Worm (Caenorhabditis elegans) whole organism, L4/young adult: ENCODE data around the gene gmpr-1.

Source experiments
- W03F9.2 ChIP-seq: fragments of 150-350 bp; optimal IDR thresholded peaks from 2 replicates; lab custom pipeline; 2014; ENCODE audit warnings: missing biosample characterization, missing genetic modification characterization
- dao-5 ChIP-seq: sonication (generic microtip); optimal IDR thresholded peaks from 2 replicates; lab custom pipeline; 2016; ENCODE audit warnings: missing genotype, missing genetic modification characterization, moderate library complexity, missing compliant biosample characterization
- him-1 ChIP-seq: sonication (generic microtip); optimal IDR thresholded peaks from 2 replicates; lab custom pipeline; 2016; ENCODE audit warnings: missing genotype, missing genetic modification reagents, missing genetic modification characterization, missing compliant biosample characterization

The gmpr-1 gene

ce11 chrV:4371309-4371933 lies at the start of gene gmpr-1, which contains the start of gene fipp-1:
Gene gmpr-1 (minus strand): TSS chrV:4371383.
Gene fipp-1 (plus strand): TSS chrV:4371807.
- TF ChIP-seq W03F9.2 (tag; lab: Kevin White, UChicago) (peak; percentile 6), him-1 (tag; lab: Kevin White, UChicago) (no peak), dao-5 (tag; lab: Kevin White, UChicago) (no peak)

ce11 chrV:4419767-4420322 lies 48.7 kb upstream of the gmpr-1 start, which contains the start of the genes Y47D7A.7 and Y47D7A.2:
Gene Y47D7A.7 (minus strand): TSS chrV:4419867.
Gene Y47D7A.2 (plus strand): TSS chrV:4420272.
- TF ChIP-seq him-1 (tag; lab: Kevin White, UChicago), result no peak
- TF ChIP-seq dao-5 (tag; lab: Kevin White, UChicago), result no peak
- no peak for TF ChIP-seq W03F9.2 (tag; lab: Kevin White, UChicago)

- TF ChIP-seq dao-5 (tag; lab: Kevin White, UChicago), result no peak
- no peak for TF ChIP-seq him-1 (tag; lab: Kevin White, UChicago)
- no peak for TF ChIP-seq W03F9.2 (tag; lab: Kevin White, UChicago)
These were observed 46.9 kb upstream of the gmpr-1 start, which contains the start of gene Y47D7A.6 for ce11 chrV:4418116-4418515. Gene Y47D7A.6 (minus strand): TSS chrV:4418216.

- TF ChIP-seq him-1 (tag; lab: Kevin White, UChicago), result no peak
- no peak for TF ChIP-seq dao-5 (tag; lab: Kevin White, UChicago)
- TF ChIP-seq W03F9.2 (tag; lab: Kevin White, UChicago), result no peak
These were observed 45.5 kb upstream of the gmpr-1 start, which contains the start of gene Y47D7A.18 for ce11 chrV:4416710-4417109. Gene Y47D7A.18 (minus strand): TSS chrV:4416810.

- no peak for TF ChIP-seq W03F9.2 (tag; lab: Kevin White, UChicago)
- no peak for TF ChIP-seq dao-5 (tag; lab: Kevin White, UChicago)
- TF ChIP-seq him-1 (tag; lab: Kevin White, UChicago), result no peak
These were observed 43.5 kb upstream of the gmpr-1 start, which contains the start of gene grl-5 for ce11 chrV:4414613-4415071. Gene grl-5 (minus strand): TSS chrV:4414663.

- TF ChIP-seq dao-5 (tag; lab: Kevin White, UChicago) (no peak), him-1 (tag; lab: Kevin White, UChicago) (no peak), W03F9.2 (tag; lab: Kevin White, UChicago) (no peak)
These were observed 40.5 kb upstream of the gmpr-1 start, which contains the start of gene Y47D7A.17 for ce11 chrV:4411714-4412113. Gene Y47D7A.17 (minus strand): TSS chrV:4411814.

- TF ChIP-seq W03F9.2 (tag; lab: Kevin White, UChicago), result no peak
- no peak for TF ChIP-seq him-1 (tag; lab: Kevin White, UChicago)
- TF ChIP-seq dao-5 (tag; lab: Kevin White, UChicago), result no peak
These were observed 39.5 kb upstream of the gmpr-1 start, which contains the start of gene Y47D7A.3 for ce11 chrV:4410643-4411042. Gene Y47D7A.3 (plus strand): TSS chrV:4410943.

ce11 chrV:4407519-4407918 lies 36.3 kb upstream of the gmpr-1 start, which contains the start of gene nhr-118:
Gene nhr-118 (plus strand): TSS chrV:4407819.
- TF ChIP-seq him-1 (tag; lab: Kevin White, UChicago) (no peak), W03F9.2 (tag; lab: Kevin White, UChicago) (no peak), dao-5 (tag; lab: Kevin White, UChicago) (no peak)

ce11 chrV:4401865-4402264 lies 30.7 kb upstream of the gmpr-1 start, which contains the start of gene F13A2.5:
Gene F13A2.5 (minus strand): TSS chrV:4401965.
- TF ChIP-seq him-1 (tag; lab: Kevin White, UChicago) (no peak), W03F9.2 (tag; lab: Kevin White, UChicago) (no peak), dao-5 (tag; lab: Kevin White, UChicago) (no peak)

- TF ChIP-seq W03F9.2 (tag; lab: Kevin White, UChicago), result no peak
- no peak for TF ChIP-seq him-1 (tag; lab: Kevin White, UChicago)
- TF ChIP-seq dao-5 (tag; lab: Kevin White, UChicago), result no peak
These were observed 28.9 kb upstream of the gmpr-1 start, which contains the start of gene F13A2.4 for ce11 chrV:4400118-4400517. Gene F13A2.4 (minus strand): TSS chrV:4400218.

- TF ChIP-seq W03F9.2 (tag; lab: Kevin White, UChicago), result no peak
- TF ChIP-seq him-1 (tag; lab: Kevin White, UChicago), result no peak
- TF ChIP-seq dao-5 (tag; lab: Kevin White, UChicago), result no peak
These were observed 27.7 kb upstream of the gmpr-1 start for ce11 chrV:4398884-4399283.

ce11 chrV:4398127-4398526 lies 26.9 kb upstream of the gmpr-1 start:
- TF ChIP-seq dao-5 (tag; lab: Kevin White, UChicago) (no peak), W03F9.2 (tag; lab: Kevin White, UChicago) (no peak), him-1 (tag; lab: Kevin White, UChicago) (no peak)

- TF ChIP-seq him-1 (tag; lab: Kevin White, UChicago) (no peak), dao-5 (tag; lab: Kevin White, UChicago) (no peak), W03F9.2 (tag; lab: Kevin White, UChicago) (no peak)
These were observed 25.1 kb upstream of the gmpr-1 start, which contains the start of gene F13A2.3 for ce11 chrV:4396257-4396656. Gene F13A2.3 (minus strand): TSS chrV:4396357.
